Worm (Caenorhabditis elegans) whole organism, mixed stage, embryonic: ENCODE measurements around the gene ads-1.

ENCODE experiments used
- M03D4.4 ChIP-seq: sonication (generic microtip); optimal IDR thresholded peaks from 2 replicates; lab custom pipeline; 2017; ENCODE audit warnings: mild to moderate bottlenecking, missing genetic modification characterization, missing compliant biosample characterization
- bed-3 ChIP-seq: fragments of 200-800 bp; sonication (Bioruptor generic); optimal IDR thresholded peaks from 3 replicates; lab custom pipeline; 2018; ENCODE audit warnings: mild to moderate bottlenecking, missing genetic modification characterization, moderate library complexity, missing compliant biosample characterization
- ceh-39 ChIP-seq: fragments of 150-350 bp; optimal IDR thresholded peaks from 2 replicates; lab custom pipeline; 2014; ENCODE audit warnings: missing biosample characterization, missing genetic modification characterization
- ceh-43 ChIP-seq: fragments of 200-800 bp; sonication (Bioruptor generic); optimal IDR thresholded peaks from 2 replicates; lab custom pipeline; 2018; ENCODE audit warnings: mild to moderate bottlenecking, missing genetic modification characterization, moderate library complexity, missing compliant biosample characterization
- ces-1 ChIP-seq: fragments of 150-350 bp; optimal IDR thresholded peaks from 2 replicates; lab custom pipeline; 2014; ENCODE audit warnings: missing biosample characterization, missing genetic modification reagents, missing genetic modification characterization
- drap-1 ChIP-seq: fragments of 200-800 bp; sonication (Bioruptor generic); optimal IDR thresholded peaks from 3 replicates; lab custom pipeline; 2018; ENCODE audit warnings: mild to moderate bottlenecking, missing genetic modification characterization, missing compliant biosample characterization
- elt-1 ChIP-seq: sonication (generic microtip); optimal IDR thresholded peaks from 2 replicates; lab custom pipeline; 2017; ENCODE audit warnings: missing genetic modification characterization, mild to moderate bottlenecking, missing compliant biosample characterization, antibody characterized with exemption, moderate library complexity, borderline replicate concordance; ENCODE audit not compliant: insufficient read depth
- elt-3 ChIP-seq: fragments of 150-350 bp; optimal IDR thresholded peaks from 2 replicates; lab custom pipeline; 2014; ENCODE audit warnings: missing biosample characterization, missing genetic modification characterization
- ham-2 ChIP-seq: fragments of 200-800 bp; sonication (Bioruptor generic); optimal IDR thresholded peaks from 2 replicates; lab custom pipeline; 2018; ENCODE audit warnings: mild to moderate bottlenecking, missing genetic modification characterization, missing compliant biosample characterization
- hlh-1 ChIP-seq: fragments of 150-350 bp; optimal IDR thresholded peaks from 2 replicates; lab custom pipeline; 2014; ENCODE audit warnings: missing biosample characterization, missing genetic modification reagents, missing genetic modification characterization
- lin-13 ChIP-seq: fragments of 150-350 bp; optimal IDR thresholded peaks from 2 replicates; lab custom pipeline; 2014; ENCODE audit warnings: missing biosample characterization, missing genetic modification characterization
- lin-32 ChIP-seq: fragments of 200-800 bp; sonication (Bioruptor generic); optimal IDR thresholded peaks from 2 replicates; lab custom pipeline; 2018; ENCODE audit warnings: mild to moderate bottlenecking, missing genetic modification characterization, missing compliant biosample characterization
- lsy-2 ChIP-seq: fragments of 150-350 bp; optimal IDR thresholded peaks from 2 replicates; lab custom pipeline; 2014; ENCODE audit warnings: missing biosample characterization, missing genetic modification characterization
- mab-5 ChIP-seq: fragments of 150-350 bp; optimal IDR thresholded peaks from 2 replicates; lab custom pipeline; 2014; ENCODE audit warnings: missing biosample characterization, missing genetic modification characterization
- mep-1 ChIP-seq: fragments of 150-350 bp; optimal IDR thresholded peaks from 2 replicates; lab custom pipeline; 2017; ENCODE audit warnings: missing biosample characterization, missing genetic modification reagents, missing genetic modification characterization, inconsistent platforms
- mls-2 ChIP-seq: sonication (generic microtip); optimal IDR thresholded peaks from 2 replicates; lab custom pipeline; 2016; ENCODE audit warnings: mild to moderate bottlenecking, missing genetic modification characterization, moderate library complexity, missing compliant biosample characterization
- nhr-12 ChIP-seq: fragments of 150-350 bp; optimal IDR thresholded peaks from 2 replicates; lab custom pipeline; 2014; ENCODE audit warnings: missing biosample characterization, missing genetic modification characterization
- nhr-2 ChIP-seq: fragments of 150-350 bp; optimal IDR thresholded peaks from 2 replicates; lab custom pipeline; 2014; ENCODE audit warnings: missing biosample characterization, missing genetic modification characterization
- nhr-237 ChIP-seq: fragments of 150-350 bp; optimal IDR thresholded peaks from 2 replicates; lab custom pipeline; 2014; ENCODE audit warnings: missing biosample characterization, missing genetic modification characterization
- nhr-76 ChIP-seq: sonication (generic microtip); optimal IDR thresholded peaks from 2 replicates; lab custom pipeline; 2017; ENCODE audit warnings: missing biosample characterization, missing genetic modification characterization
- pha-4 ChIP-seq: fragments of 150-350 bp; optimal IDR thresholded peaks from 2 replicates; lab custom pipeline; 2018; ENCODE audit warnings: missing biosample characterization, missing genetic modification reagents, missing genetic modification characterization
- snpc-4 ChIP-seq: fragments of 150-350 bp; optimal IDR thresholded peaks from 2 replicates; lab custom pipeline; 2014; ENCODE audit warnings: missing biosample characterization, missing genetic modification characterization
- sptf-1 ChIP-seq: sonication (generic microtip); optimal IDR thresholded peaks from 2 replicates; lab custom pipeline; 2017; ENCODE audit warnings: mild to moderate bottlenecking, missing genetic modification characterization, moderate library complexity, missing compliant biosample characterization
- tbx-8 ChIP-seq: fragments of 200-800 bp; sonication (Bioruptor generic); optimal IDR thresholded peaks from 2 replicates; lab custom pipeline; 2018; ENCODE audit warnings: mild to moderate bottlenecking, missing genetic modification characterization, moderate library complexity, missing compliant biosample characterization
- unc-120 ChIP-seq: sonication (generic microtip); optimal IDR thresholded peaks from 2 replicates; lab custom pipeline; 2017; ENCODE audit warnings: missing genetic modification characterization, missing compliant biosample characterization; ENCODE audit not compliant: poor library complexity, severe bottlenecking
- unc-62 ChIP-seq: fragments of 150-350 bp; optimal IDR thresholded peaks from 2 replicates; lab custom pipeline; 2014; ENCODE audit warnings: missing biosample characterization, missing genetic modification reagents, missing genetic modification characterization
- zip-8 ChIP-seq: fragments of 150-350 bp; optimal IDR thresholded peaks from 2 replicates; lab custom pipeline; 2014; ENCODE audit warnings: missing biosample characterization, missing genetic modification characterization
- ztf-11 ChIP-seq: fragments of 150-350 bp; optimal IDR thresholded peaks from 2 replicates; lab custom pipeline; 2014; ENCODE audit warnings: missing biosample characterization, missing genetic modification characterization

The ads-1 gene

ce11 chrIII:343346-344220 lies 45.2 kb upstream of the ads-1 start (continued):
- TF ChIP-seq ceh-43 (GFP tag; lab: Kevin White, UChicago) (peak; percentile 70), M03D4.4 (tag; lab: Kevin White, UChicago) (peak; percentile 48), lin-32 (GFP tag; lab: Kevin White, UChicago) (no peak)

- TF ChIP-seq nhr-2 (tag; lab: Kevin White, UChicago) (no peak), tbx-8 (GFP tag; lab: Kevin White, UChicago) (no peak), nhr-76 (tag; lab: Kevin White, UChicago) (no peak), nhr-12 (tag; lab: Kevin White, UChicago) (no peak), mep-1 (no peak), mab-5 (no peak), pha-4 (tag; lab: Kevin White, UChicago) (no peak), ham-2 (GFP tag; lab: Kevin White, UChicago) (no peak), lin-13 (tag; lab: Kevin White, UChicago) (no peak)
Observed at ce11 chrIII:343141-343345, 44.7 kb upstream of the ads-1 start, which contains the start of gene Y50D7A.8. Y50D7A.8 (minus strand) TSS chrIII:343241.

DNA sequence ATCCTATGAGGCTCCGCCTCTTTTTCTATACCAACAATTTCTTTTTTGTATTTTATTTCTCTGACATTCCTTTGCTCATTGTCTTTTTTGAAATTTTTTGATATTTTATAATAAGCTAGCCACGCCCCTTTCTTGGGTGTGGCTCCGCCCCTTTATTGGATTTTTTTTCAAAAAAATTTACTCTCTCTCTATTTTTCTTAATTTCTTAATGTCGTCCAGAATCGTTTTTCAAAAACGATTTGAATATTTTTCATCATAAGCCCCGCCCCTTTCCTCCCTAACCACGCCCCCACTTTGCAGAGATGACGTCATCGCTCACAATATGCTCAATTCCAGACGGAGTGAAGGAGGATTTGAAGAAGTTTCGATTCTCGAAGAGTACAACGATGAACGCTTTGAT lies 16.8 kb upstream of the ads-1 start, which contains the start of gene Y50D7A.10:
Y50D7A.10 (plus strand) TSS at position 301 of the 400 bp plus-strand sequence.
- TF ChIP-seq zip-8 (tag; lab: Kevin White, UChicago) (peak; percentile 30), ztf-11 (tag; lab: Kevin White, UChicago) (no peak)

DNA sequence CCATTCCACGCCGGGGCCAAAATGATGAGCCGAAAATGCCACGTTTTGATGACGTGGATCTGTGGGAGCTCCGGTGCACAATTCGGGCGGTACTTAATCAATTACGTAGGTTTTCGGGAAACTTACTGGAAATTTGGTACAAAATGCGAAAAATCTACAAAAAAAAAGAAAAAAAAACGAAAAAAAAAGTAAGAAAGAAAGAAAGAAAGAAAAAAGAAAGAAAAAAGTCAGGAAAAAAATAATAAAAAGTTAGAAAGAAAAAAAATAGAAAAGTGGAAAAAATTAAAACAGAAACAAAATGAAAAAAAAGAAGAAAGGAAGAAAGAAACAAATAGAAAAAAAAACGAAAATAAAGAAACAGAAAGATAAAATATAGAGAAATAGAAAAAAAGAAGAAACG lies 14.5 kb upstream of the ads-1 start:
- TF ChIP-seq hlh-1 (tag; lab: Kevin White, UChicago) (no peak), lsy-2 (tag; lab: Kevin White, UChicago) (no peak), nhr-76 (tag; lab: Kevin White, UChicago) (peak; percentile 16)

ce11 chrIII:311174-311573 lies 12.8 kb upstream of the ads-1 start:
- TF ChIP-seq sptf-1 (tag; lab: Kevin White, UChicago) (peak; percentile 14), nhr-237 (no peak), bed-3 (GFP tag; lab: Kevin White, UChicago) (no peak), snpc-4 (tag; lab: Kevin White, UChicago) (no peak), ztf-11 (tag; lab: Kevin White, UChicago) (no peak), ham-2 (GFP tag; lab: Kevin White, UChicago) (no peak), hlh-1 (tag; lab: Kevin White, UChicago) (no peak), mab-5 (no peak), nhr-12 (tag; lab: Kevin White, UChicago) (no peak)

DNA sequence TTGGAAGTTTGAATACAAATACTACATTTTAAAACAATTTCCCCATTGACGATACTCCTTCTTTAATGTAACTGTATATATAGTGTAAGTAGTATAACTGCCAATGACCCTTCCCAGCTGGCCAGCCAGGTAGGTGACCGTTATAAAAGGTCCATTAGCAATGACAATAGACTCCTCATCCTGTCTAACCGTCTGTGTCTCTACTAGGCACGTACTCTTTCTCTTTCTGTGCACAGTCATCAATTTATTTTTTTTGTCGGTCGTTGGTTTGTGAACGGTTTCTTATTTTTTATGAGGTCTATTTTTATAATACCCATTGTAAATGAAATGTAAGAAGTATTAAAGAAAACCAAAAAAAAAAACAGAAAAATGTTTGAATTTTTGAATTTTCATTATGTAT lies 6.2 kb upstream of the ads-1 start:
- no peak for TF ChIP-seq pha-4 (tag; lab: Kevin White, UChicago)
- peak; percentile 94 for TF ChIP-seq nhr-2 (tag; lab: Kevin White, UChicago)

DNA sequence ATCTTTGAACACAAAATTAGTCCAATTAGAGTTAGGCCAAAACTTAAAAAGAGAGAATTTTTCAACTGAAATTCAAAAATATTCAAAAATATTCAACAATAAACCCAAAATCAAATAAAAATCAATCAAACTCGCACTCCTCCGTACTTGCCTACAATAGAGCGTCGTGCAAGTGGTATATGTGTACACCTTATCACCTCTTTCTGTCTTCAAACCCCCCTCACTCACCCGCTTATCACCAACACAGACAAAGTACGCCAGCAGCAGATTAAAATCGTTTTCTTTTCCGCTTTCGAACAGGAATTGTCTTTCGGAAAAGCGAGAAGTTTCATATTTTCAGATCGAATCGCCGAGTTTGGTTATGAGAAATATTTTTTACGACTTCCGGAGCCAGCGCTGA lies 864 bp upstream of the ads-1 start:
- TF ChIP-seq unc-120 (no peak), ces-1 (GFP tag; lab: Kevin White, UChicago) (no peak), lin-32 (GFP tag; lab: Kevin White, UChicago) (no peak), ceh-39 (tag; lab: Kevin White, UChicago) (no peak), elt-1 (tag; lab: Kevin White, UChicago) (no peak), mls-2 (no peak), drap-1 (GFP tag; lab: Kevin White, UChicago) (no peak), lin-13 (tag; lab: Kevin White, UChicago) (no peak), ztf-11 (tag; lab: Kevin White, UChicago) (no peak), tbx-8 (GFP tag; lab: Kevin White, UChicago) (no peak), mab-5 (no peak), mep-1 (no peak), elt-3 (no peak), sptf-1 (tag; lab: Kevin White, UChicago) (no peak), unc-62 (no peak)
